Fruit fly (Drosophila melanogaster) Kc167 (cell line): ENCODE measurements around the gene Hsp70Ab.

Source experiments
- Myc ChIP-seq: fragments of >200 bp; optimal IDR thresholded peaks from 2 replicates; lab custom pipeline; 2017; ENCODE audit warnings: missing external identifiers
- Sin3A ChIP-seq: fragments of >200 bp; optimal IDR thresholded peaks from 2 replicates; lab custom pipeline; 2018; ENCODE audit warnings: missing external identifiers
- h ChIP-seq: fragments of >200 bp; optimal IDR thresholded peaks from 3 replicates; lab custom pipeline; 2018; ENCODE audit warnings: missing external identifiers
- insv ChIP-seq: fragments of >200 bp; optimal IDR thresholded peaks from 3 replicates; lab custom pipeline; 2018; ENCODE audit warnings: missing external identifiers
- psq ChIP-seq: fragments of >200 bp; optimal IDR thresholded peaks from 2 replicates; lab custom pipeline; 2017; ENCODE audit warnings: missing external identifiers
- ttk ChIP-seq: sonication (Bioruptor generic); optimal IDR thresholded peaks from 2 replicates; lab custom pipeline; 2017; ENCODE audit warnings: missing external identifiers

DNA sequence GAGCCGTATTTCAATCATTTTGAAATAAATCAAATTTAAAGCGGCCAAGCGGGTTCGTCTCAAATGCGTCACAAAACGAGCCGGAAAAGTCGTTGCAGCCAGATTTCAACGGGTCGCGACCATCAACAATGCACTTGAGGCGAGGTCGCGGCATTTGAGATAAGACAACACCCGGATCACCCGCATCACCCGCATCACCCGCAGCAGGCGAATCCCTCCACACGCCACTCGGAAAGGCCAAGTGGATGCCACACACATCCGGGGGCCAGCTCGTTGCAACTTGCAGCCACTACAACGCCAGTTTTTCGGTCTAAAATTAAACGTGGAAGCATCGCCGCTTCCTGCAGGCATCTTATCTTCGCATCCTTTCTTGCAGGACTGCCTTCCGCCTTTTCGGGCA is 48.1 kb downstream of the Hsp70Ab start:
- no peak for TF ChIP-seq psq
- no peak for TF ChIP-seq Sin3A (lab: Kevin White, UChicago)
- no peak for TF ChIP-seq Myc (lab: Kevin White, UChicago)
- TF ChIP-seq h (lab: Kevin White, UChicago), result no peak
- TF ChIP-seq insv, result no peak
- no peak for TF ChIP-seq ttk
